Worm (Caenorhabditis elegans): Measurements from ENCODE around the gene pph-4.2.

pph-4.2 gene

DNA sequence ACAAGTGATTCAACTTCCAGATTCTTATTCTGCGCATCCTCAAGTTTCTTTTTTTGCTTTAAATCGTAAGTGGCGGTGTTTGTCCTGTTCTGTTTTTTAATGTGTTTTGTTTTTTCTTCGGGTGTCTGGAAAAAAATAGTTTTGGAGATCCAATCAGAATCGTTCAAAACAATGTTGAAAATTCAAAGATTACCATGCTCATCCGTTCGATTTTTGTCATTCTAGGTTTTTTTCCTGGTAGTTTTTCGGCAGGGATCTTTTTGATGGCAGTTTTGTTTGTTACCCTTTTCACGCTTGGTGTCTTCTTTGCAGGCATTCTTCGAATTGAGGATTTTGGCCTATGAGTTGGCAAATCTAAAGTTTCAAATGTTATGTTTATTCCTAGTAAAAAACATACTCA lies 20.5 kb downstream of the pph-4.2 start:
- TF ChIP-seq tbx-8 (GFP tag; optimal IDR thresholded peaks at IDR 0.05): no peak
- no peak for TF ChIP-seq mls-2 (tag; optimal IDR thresholded peaks at IDR 0.05)
- TF ChIP-seq ceh-39 (tag; optimal IDR thresholded peaks at IDR 0.05): no peak
- TF ChIP-seq nhr-28 (tag; optimal IDR thresholded peaks at IDR 0.05): no peak
- TF ChIP-seq ceh-83 (GFP tag; optimal IDR thresholded peaks at IDR 0.05): no peak
- TF ChIP-seq nhr-2 (tag; optimal IDR thresholded peaks at IDR 0.05): no peak
- no peak for TF ChIP-seq lin-13 (tag; optimal IDR thresholded peaks at IDR 0.05)
- TF ChIP-seq pha-4 (tag; optimal IDR thresholded peaks at IDR 0.05): no peak
- no peak for TF ChIP-seq sem-2 (GFP tag; optimal IDR thresholded peaks at IDR 0.05)
- TF ChIP-seq mep-1 (tag; optimal IDR thresholded peaks at IDR 0.05): no peak
- TF ChIP-seq ceh-43 (GFP tag; optimal IDR thresholded peaks at IDR 0.05): no peak

DNA sequence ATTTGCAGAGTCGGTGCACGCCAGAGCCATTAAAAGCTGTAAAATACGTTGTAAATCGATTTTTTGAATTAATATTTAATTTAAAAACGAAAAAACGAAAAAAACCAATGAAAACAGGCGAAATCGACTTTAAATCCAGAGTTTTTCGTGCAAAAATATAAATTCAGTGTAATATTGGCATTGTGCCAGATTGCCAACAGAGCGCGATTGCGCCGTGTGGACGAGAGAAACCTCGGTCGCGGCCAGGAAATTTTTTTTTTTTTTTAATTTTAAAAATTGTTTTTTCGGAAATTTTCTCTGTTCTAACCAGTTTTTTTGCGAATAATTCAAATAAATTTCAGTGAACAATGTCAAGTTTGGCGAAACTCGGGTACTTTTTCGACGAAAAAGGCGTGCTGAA lies 25.7 kb downstream of the pph-4.2 start, which contains the start of the genes pph-4.1 and Y75B8A.31:
Gene pph-4.1, minus strand, starts transcription at position 36 of the 400 bp plus-strand sequence.
Gene Y75B8A.31, plus strand, starts transcription at position 342 of the 400 bp plus-strand sequence.
- TF ChIP-seq ces-1 (GFP tag; optimal IDR thresholded peaks at IDR 0.05) (peak; percentile 61), hlh-1 (tag; optimal IDR thresholded peaks at IDR 0.05) (peak; percentile 14), lin-32 (GFP tag; optimal IDR thresholded peaks at IDR 0.05) (no peak), pha-4 (tag; optimal IDR thresholded peaks at IDR 0.05) (peak; percentile 72), snpc-4 (tag; optimal IDR thresholded peaks at IDR 0.05) (no peak), unc-120 (tag; optimal IDR thresholded peaks at IDR 0.05; ENCODE audit: poor library complexity, severe bottlenecking) (peak; percentile 1), nhr-237 (tag; optimal IDR thresholded peaks at IDR 0.05) (peak; percentile 40), sptf-1 (tag; optimal IDR thresholded peaks at IDR 0.05) (peak; percentile 75), unc-39 (tag; optimal IDR thresholded peaks at IDR 0.05) (no peak), lsy-2 (tag; optimal IDR thresholded peaks at IDR 0.05) (peak; percentile 74), mls-2 (tag; optimal IDR thresholded peaks at IDR 0.05) (peak; percentile 9), mep-1 (tag; optimal IDR thresholded peaks at IDR 0.05) (peak; percentile 82), lin-13 (tag; optimal IDR thresholded peaks at IDR 0.05) (peak; percentile 62), ceh-39 (tag; optimal IDR thresholded peaks at IDR 0.05) (peak; percentile 33)

DNA sequence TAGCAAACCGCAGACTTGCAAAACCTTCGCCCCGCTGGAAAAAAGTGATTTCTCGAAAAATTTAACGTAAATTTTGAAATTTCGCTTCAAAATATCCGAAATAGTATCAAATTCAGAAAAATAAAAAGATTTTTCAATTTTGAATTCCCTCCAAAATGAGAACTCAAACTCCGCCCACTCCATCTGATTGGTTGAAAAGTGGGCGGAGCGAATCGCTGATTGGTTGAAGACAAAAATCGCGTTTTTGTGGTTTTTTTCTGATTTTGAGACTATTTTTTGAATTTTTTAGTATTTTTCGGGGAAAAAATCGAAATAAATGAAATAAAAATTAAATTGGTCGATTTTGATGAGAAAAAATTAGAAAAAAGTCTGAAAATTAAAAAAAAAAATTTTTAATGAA lies 28.0 kb downstream of the pph-4.2 start:
- TF ChIP-seq elt-3 (tag; optimal IDR thresholded peaks at IDR 0.05): no peak
- no peak for TF ChIP-seq elt-1 (tag; optimal IDR thresholded peaks at IDR 0.05; ENCODE audit: borderline replicate concordance, insufficient read depth)
- no peak for TF ChIP-seq bed-3 (GFP tag; optimal IDR thresholded peaks at IDR 0.05)
- TF ChIP-seq drap-1 (GFP tag; optimal IDR thresholded peaks at IDR 0.05): no peak
- no peak for TF ChIP-seq snpc-4 (tag; optimal IDR thresholded peaks at IDR 0.05)
- TF ChIP-seq sem-2 (GFP tag; optimal IDR thresholded peaks at IDR 0.05): no peak
- TF ChIP-seq mab-5 (tag; optimal IDR thresholded peaks at IDR 0.05): no peak
- TF ChIP-seq flh-1 (GFP tag; optimal IDR thresholded peaks at IDR 0.05): no peak
- TF ChIP-seq lin-32 (GFP tag; optimal IDR thresholded peaks at IDR 0.05): no peak
- TF ChIP-seq nhr-76 (tag; optimal IDR thresholded peaks at IDR 0.05): no peak
- no peak for TF ChIP-seq unc-120 (tag; optimal IDR thresholded peaks at IDR 0.05; ENCODE audit: poor library complexity, severe bottlenecking)
- TF ChIP-seq nhr-12 (tag; optimal IDR thresholded peaks at IDR 0.05): no peak
- no peak for TF ChIP-seq sptf-1 (tag; optimal IDR thresholded peaks at IDR 0.05)
- TF ChIP-seq cnd-1 (tag; optimal IDR thresholded peaks at IDR 0.05): no peak
- no peak for TF ChIP-seq lin-13 (tag; optimal IDR thresholded peaks at IDR 0.05)
- no peak for TF ChIP-seq ztf-11 (tag; optimal IDR thresholded peaks at IDR 0.05)
- TF ChIP-seq unc-39 (tag; optimal IDR thresholded peaks at IDR 0.05): no peak

DNA sequence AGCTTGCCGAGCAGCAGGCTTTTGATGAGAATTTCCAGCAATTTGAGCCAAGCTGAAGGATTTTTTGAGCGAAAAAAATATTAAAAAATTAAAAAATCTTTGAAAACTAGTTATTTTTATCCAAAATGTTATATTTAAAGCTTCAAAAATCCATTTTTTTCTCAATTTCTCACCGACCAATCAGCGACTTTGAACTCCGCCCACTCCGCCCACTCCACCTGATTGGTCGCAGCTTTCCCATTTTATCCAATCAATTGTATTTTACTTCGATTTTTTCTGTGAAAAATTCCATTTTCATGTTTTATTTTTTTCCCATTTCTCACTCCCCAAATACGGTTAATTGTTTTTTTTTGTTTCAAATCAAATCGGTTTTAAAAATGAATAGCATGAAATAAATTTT lies 32.1 kb downstream of the pph-4.2 start:
- TF ChIP-seq M03D4.4 (tag; optimal IDR thresholded peaks at IDR 0.05): no peak

DNA sequence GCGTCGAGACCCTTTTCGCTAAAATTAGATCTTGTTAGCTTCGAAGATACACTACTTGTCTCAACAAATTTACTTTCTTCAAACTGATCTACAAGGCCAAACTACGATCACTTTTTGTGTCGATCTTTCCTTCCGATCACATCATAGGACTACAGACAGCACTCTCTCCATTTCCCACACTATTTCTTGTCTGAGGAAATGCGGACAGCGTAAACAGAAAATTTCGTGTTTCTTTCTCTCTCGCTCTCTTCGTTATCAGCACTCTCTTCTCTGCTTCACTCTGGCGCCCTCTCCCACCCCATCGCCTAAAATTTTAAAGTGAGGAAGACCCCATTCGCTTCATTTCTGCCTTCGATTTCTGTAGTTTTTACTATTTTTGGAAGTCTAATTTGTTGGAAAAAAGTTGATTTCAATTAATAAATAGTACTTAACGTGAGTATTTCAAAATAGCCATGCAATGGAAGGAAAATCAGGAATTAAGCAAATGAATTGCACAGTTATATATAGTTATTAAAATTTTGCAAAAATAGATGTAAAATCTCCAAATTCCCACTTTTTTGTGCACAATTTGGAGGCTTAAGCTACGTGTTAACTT lies 41.6 kb downstream of the pph-4.2 start:
- TF ChIP-seq elt-3 (tag; optimal IDR thresholded peaks at IDR 0.05) (peak; percentile 1), unc-120 (tag; optimal IDR thresholded peaks at IDR 0.05; ENCODE audit: poor library complexity, severe bottlenecking) (peak; percentile 25), unc-62 (GFP tag; optimal IDR thresholded peaks at IDR 0.05) (peak; percentile 7), mab-5 (tag; optimal IDR thresholded peaks at IDR 0.05) (no peak), pha-4 (tag; optimal IDR thresholded peaks at IDR 0.05) (peak; percentile 1), elt-1 (tag; optimal IDR thresholded peaks at IDR 0.05; ENCODE audit: borderline replicate concordance, insufficient read depth) (peak; percentile 51), ces-1 (GFP tag; optimal IDR thresholded peaks at IDR 0.05) (peak; percentile 45), ceh-83 (GFP tag; optimal IDR thresholded peaks at IDR 0.05) (no peak), nhr-76 (tag; optimal IDR thresholded peaks at IDR 0.05) (no peak)
